Worm (Caenorhabditis elegans): ENCODE measurements around the gene pqn-37.

The pqn-37 gene

ce11 chrX:3280130-3280529 lies 29.8 kb upstream of the pqn-37 start, which contains the start of gene K09C4.10:
Gene K09C4.10 (minus strand): TSS chrX:3280230.
- no peak for TF ChIP-seq ceh-63 (GFP tag; optimal IDR thresholded peaks at IDR 0.05)
- no peak for TF ChIP-seq nhr-90 (tag; optimal IDR thresholded peaks at IDR 0.05; ENCODE audit: poor library complexity)
- TF ChIP-seq swsn-7 (tag; optimal IDR thresholded peaks at IDR 0.05): no peak
- TF ChIP-seq rnt-1 (tag; optimal IDR thresholded peaks at IDR 0.05): no peak
- no peak for TF ChIP-seq vab-15 (tag; optimal IDR thresholded peaks at IDR 0.05)
- no peak for TF ChIP-seq ceh-8 (GFP tag; optimal IDR thresholded peaks at IDR 0.05)
- TF ChIP-seq lin-14 (GFP tag; optimal IDR thresholded peaks at IDR 0.05): no peak
- no peak for TF ChIP-seq ceh-88 (GFP tag; IDR thresholded peaks at IDR 0.05)
- TF ChIP-seq dsc-1 (tag; optimal IDR thresholded peaks at IDR 0.05): no peak
- TF ChIP-seq nhr-71 (tag; optimal IDR thresholded peaks at IDR 0.05): no peak
- TF ChIP-seq nhr-19 (GFP tag; conservative IDR thresholded peaks at IDR 0.05): no peak
- TF ChIP-seq C34B4.2 (tag; optimal IDR thresholded peaks at IDR 0.05): no peak
- TF ChIP-seq hlh-17 (GFP tag; optimal IDR thresholded peaks at IDR 0.05; ENCODE audit: borderline replicate concordance): no peak
- no peak for TF ChIP-seq unc-30 (tag; optimal IDR thresholded peaks at IDR 0.05)
- no peak for TF ChIP-seq C16A3.4 (tag; optimal IDR thresholded peaks at IDR 0.05)
- no peak for TF ChIP-seq sptf-1 (tag; optimal IDR thresholded peaks at IDR 0.05)
- TF ChIP-seq efl-3 (GFP tag; optimal IDR thresholded peaks at IDR 0.05): no peak
- TF ChIP-seq isw-1 (GFP tag; IDR thresholded peaks at IDR 0.05): no peak
- no peak for TF ChIP-seq mef-2 (tag; optimal IDR thresholded peaks at IDR 0.05)
- no peak for TF ChIP-seq ztf-11 (tag; optimal IDR thresholded peaks at IDR 0.05)

- no peak for TF ChIP-seq dsc-1 (tag; optimal IDR thresholded peaks at IDR 0.05)
- TF ChIP-seq fkh-8 (tag; optimal IDR thresholded peaks at IDR 0.05): no peak
- TF ChIP-seq tlp-1 (tag; optimal IDR thresholded peaks at IDR 0.05): no peak
- no peak for TF ChIP-seq unc-62 (GFP tag; optimal IDR thresholded peaks at IDR 0.05)
- TF ChIP-seq efl-1 (optimal IDR thresholded peaks at IDR 0.05): no peak
- TF ChIP-seq efl-1 (GFP tag; optimal IDR thresholded peaks at IDR 0.05 in 1 of 2): no peak
- TF ChIP-seq grh-1 (GFP tag; IDR thresholded peaks at IDR 0.05): no peak
- no peak for TF ChIP-seq nhr-84 (tag; optimal IDR thresholded peaks at IDR 0.05)
Measured at ce11 chrX:3272580-3272979, 22.2 kb upstream of the pqn-37 start, which contains the start of gene K09C4.7. Gene K09C4.7 (plus strand): TSS chrX:3272880.

ce11 chrX:3271673-3272072 lies 21.3 kb upstream of the pqn-37 start, which contains the start of gene K09C4.9:
Gene K09C4.9 (minus strand): TSS chrX:3271773.
- TF ChIP-seq fkh-8 (tag; optimal IDR thresholded peaks at IDR 0.05) (no peak), pag-3 (tag; optimal IDR thresholded peaks at IDR 0.05; ENCODE audit: borderline replicate concordance, insufficient read depth) (no peak), lin-14 (GFP tag; optimal IDR thresholded peaks at IDR 0.05) (no peak), pqm-1 (tag; optimal IDR thresholded peaks at IDR 0.05) (no peak), aly-2 (tag; optimal IDR thresholded peaks at IDR 0.05) (no peak), fkh-10 (GFP tag; optimal IDR thresholded peaks at IDR 0.05) (no peak), nhr-47 (tag; optimal IDR thresholded peaks at IDR 0.05) (no peak), Y116A8C.19 (tag; optimal IDR thresholded peaks at IDR 0.05; ENCODE audit: borderline replicate concordance) (no peak), tbx-2 (tag; optimal IDR thresholded peaks at IDR 0.05) (no peak), rnt-1 (tag; optimal IDR thresholded peaks at IDR 0.05) (no peak), tlp-1 (tag; optimal IDR thresholded peaks at IDR 0.05) (no peak), sox-4 (tag; optimal IDR thresholded peaks at IDR 0.05) (no peak), nhr-84 (tag; optimal IDR thresholded peaks at IDR 0.05) (no peak), nhr-19 (GFP tag; conservative IDR thresholded peaks at IDR 0.05) (no peak), mab-9 (GFP tag; IDR thresholded peaks at IDR 0.05) (no peak), lin-15B (tag; optimal IDR thresholded peaks at IDR 0.05) (no peak), fkh-4 (tag; optimal IDR thresholded peaks at IDR 0.05; ENCODE audit: borderline replicate concordance) (no peak)

ce11 chrX:3270806-3271205 lies 20.5 kb upstream of the pqn-37 start, which contains the start of gene sul-1:
Gene sul-1 (minus strand): TSS chrX:3270906.
- TF ChIP-seq rnt-1 (tag; optimal IDR thresholded peaks at IDR 0.05): peak; percentile 17
- no peak for TF ChIP-seq lin-39 (tag; optimal IDR thresholded peaks at IDR 0.05)
- no peak for TF ChIP-seq snu-23 (GFP tag; optimal IDR thresholded peaks at IDR 0.05)
